Worm (Caenorhabditis elegans) whole organism, L4 larva: ENCODE results near the gene Y49F6B.13.

Experiments used
- F37D6.2 ChIP-seq: sonication (generic microtip); optimal IDR thresholded peaks from 2 replicates; lab custom pipeline; 2016; ENCODE audit warnings: mild to moderate bottlenecking, missing genetic modification characterization, missing compliant biosample characterization
- ama-1 ChIP-seq: fragments of 150-350 bp; optimal IDR thresholded peaks from 2 replicates; lab custom pipeline; 2014; ENCODE audit warnings: inconsistent platforms, mixed read lengths
- lin-39 ChIP-seq: fragments of 150-350 bp; optimal IDR thresholded peaks from 2 replicates; lab custom pipeline; 2014; ENCODE audit warnings: missing biosample characterization, missing genetic modification reagents, missing genetic modification characterization

DNA sequence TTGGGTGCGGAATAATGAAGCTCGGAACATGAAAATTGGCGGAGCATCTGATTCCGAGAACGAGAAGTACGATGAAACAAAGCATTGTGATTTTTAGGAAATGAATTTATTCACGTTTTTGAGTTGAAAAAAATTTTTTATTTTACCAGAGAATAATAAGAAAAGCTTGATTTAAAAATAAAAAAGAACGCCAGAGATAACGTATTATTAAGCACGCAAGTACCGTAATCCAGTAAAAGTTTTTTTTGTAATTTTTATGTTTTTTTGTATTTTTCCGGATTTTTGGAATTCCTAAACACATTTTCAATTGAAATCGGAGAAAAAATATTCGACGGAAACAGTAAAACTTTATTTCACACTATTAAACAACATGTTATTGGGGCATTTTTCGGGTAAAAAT, 28.3 kb downstream of the Y49F6B.13 start, which contains the start of gene C16C8.22:
- TF ChIP-seq lin-39 (tag; lab: Kevin White, UChicago) (no peak), ama-1 (lab: Kevin White, UChicago) (no peak), F37D6.2 (tag; lab: Kevin White, UChicago) (no peak)
